Worm (Caenorhabditis elegans) whole organism, young adult: Measurements from ENCODE around the gene T07F12.2.

Experiments used
- K12H6.12 ChIP-seq: fragments of 200-800 bp; sonication (Bioruptor generic); optimal IDR thresholded peaks from 2 replicates; lab custom pipeline; 2018; ENCODE audit warnings: mild to moderate bottlenecking, missing genetic modification characterization, missing compliant biosample characterization
- ama-1 ChIP-seq, 3 experiments: fragments of 150-350 bp in 1 of 3; sonication (generic microtip) in 2 of 3; optimal IDR thresholded peaks; 2 replicates each; lab custom pipeline; 2014 to 2018; ENCODE audit warnings: missing biosample characterization in 2 of 3, missing genetic modification characterization in 2 of 3, missing genetic modification reagents in 2 of 3
- ceh-40 ChIP-seq: fragments of 200-800 bp; sonication (Bioruptor generic); IDR thresholded peaks from 2 replicates; pipeline ENCODE4 v1.3.6; 2022; ENCODE audit warnings: missing genetic modification characterization, missing compliant biosample characterization
- lin-54 ChIP-seq: fragments of 200-800 bp; sonication (Bioruptor generic); optimal IDR thresholded peaks from 2 replicates; lab custom pipeline; 2018; ENCODE audit warnings: mild to moderate bottlenecking, missing genetic modification characterization, missing compliant biosample characterization
- unc-130 ChIP-seq: sonication (generic microtip); optimal IDR thresholded peaks from 2 replicates; lab custom pipeline; 2016; ENCODE audit warnings: missing genetic modification reagents, missing genetic modification characterization, missing compliant biosample characterization
- unc-62 ChIP-seq: fragments of 150-350 bp; optimal IDR thresholded peaks from 2 replicates; lab custom pipeline; 2014; ENCODE audit warnings: missing biosample characterization, missing genetic modification reagents, missing genetic modification characterization

DNA sequence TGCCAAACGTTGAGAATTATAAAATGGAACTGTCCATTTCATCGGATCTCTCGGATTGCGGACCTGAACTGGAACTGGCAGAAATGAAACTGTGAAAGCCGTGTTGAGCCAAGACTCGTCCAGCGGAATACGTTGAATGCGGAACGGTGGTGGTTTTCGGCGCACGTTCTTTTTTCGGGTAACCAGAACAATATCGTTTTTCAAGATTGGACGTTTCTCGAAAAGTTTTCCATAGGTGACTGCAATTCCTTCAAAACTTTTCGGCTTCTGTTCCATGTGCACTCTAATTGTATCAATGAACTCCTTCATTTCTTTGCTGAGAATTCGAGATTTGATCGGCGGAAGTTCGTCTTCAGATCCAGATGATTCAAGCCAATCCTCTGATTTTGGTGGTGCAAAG lies 45.3 kb upstream of the T07F12.2 start:
- TF ChIP-seq ceh-40 (GFP tag; lab: Robert Waterston, UW) (no peak), unc-130 (GFP tag; lab: Kevin White, UChicago) (no peak), lin-54 (GFP tag; lab: Kevin White, UChicago) (no peak), K12H6.12 (tag; lab: Kevin White, UChicago) (no peak), unc-62 (GFP tag; lab: Kevin White, UChicago) (no peak), ama-1 (optimal IDR thresholded peaks at IDR 0.05; lab: Kevin White, UChicago) (no peak), ama-1 (GFP tag; optimal IDR thresholded peaks at IDR 0.05; lab: Kevin White, UChicago) (no peak)
